Fruit fly (Drosophila melanogaster) whole organism, embryonic: ENCODE results near the gene CG10874.

Experiments used
- Antp ChIP-seq: fragments of 200-800 bp; sonication (Bioruptor generic); optimal IDR thresholded peaks from 3 replicates; lab custom pipeline; 2016; ENCODE audit warnings: missing biosample characterization, missing genetic modification characterization
- Atf6 ChIP-seq: fragments of 200-800 bp; sonication (Bioruptor generic); IDR thresholded peaks from 2 replicates; pipeline ENCODE4 v1.3.6; 2022; ENCODE audit warnings: missing biosample characterization, missing genetic modification characterization
- B-H2 ChIP-seq: fragments of 200-800 bp; sonication (Bioruptor generic); optimal IDR thresholded peaks from 2 replicates; lab custom pipeline; 2018; ENCODE audit warnings: missing biosample characterization, mild to moderate bottlenecking, missing genetic modification characterization
- BEAF-32 ChIP-seq: fragments of 200-800 bp; sonication (Bioruptor generic); optimal IDR thresholded peaks from 3 replicates; lab custom pipeline; 2017; ENCODE audit warnings: missing biosample characterization, missing genetic modification characterization, mild to moderate bottlenecking, moderate library complexity, missing genetic modification reagents
- CG10209 ChIP-seq: fragments of 200-800 bp; sonication (Bioruptor generic); optimal IDR thresholded peaks from 3 replicates; lab custom pipeline; 2017; ENCODE audit warnings: missing biosample characterization, mild to moderate bottlenecking, missing genetic modification characterization, missing genetic modification reagents
- CG1024 ChIP-seq: fragments of 200-800 bp; sonication (Bioruptor generic); IDR thresholded peaks from 2 replicates; pipeline ENCODE4 v1.3.6; 2022; ENCODE audit warnings: missing biosample characterization, missing genetic modification characterization
- CG11093 ChIP-seq: fragments of 200-800 bp; sonication (Bioruptor generic); IDR thresholded peaks from 3 replicates; pipeline ENCODE4 v1.3.6; 2022; ENCODE audit warnings: missing biosample characterization, missing genetic modification characterization
- CG12391 ChIP-seq: fragments of 200-800 bp; sonication (Bioruptor generic); optimal IDR thresholded peaks from 3 replicates; lab custom pipeline; 2018; ENCODE audit warnings: missing biosample characterization, mild to moderate bottlenecking, missing genetic modification characterization, moderate library complexity
- CG12659 ChIP-seq: fragments of 200-800 bp; sonication (Bioruptor generic); optimal IDR thresholded peaks from 3 replicates; lab custom pipeline; 2017; ENCODE audit warnings: mild to moderate bottlenecking, missing biosample characterization, missing genetic modification reagents, missing genetic modification characterization
- CG13775 ChIP-seq: fragments of 200-800 bp; sonication (Bioruptor generic); optimal IDR thresholded peaks from 3 replicates; lab custom pipeline; 2017; ENCODE audit warnings: missing biosample characterization, mild to moderate bottlenecking, missing genetic modification characterization
- CG15514 ChIP-seq: fragments of 200-800 bp; sonication (Bioruptor generic); optimal IDR thresholded peaks from 3 replicates; lab custom pipeline; 2017; ENCODE audit warnings: missing biosample characterization, missing genetic modification characterization, mild to moderate bottlenecking, moderate library complexity, missing genetic modification reagents
- CG17385 ChIP-seq: fragments of 200-800 bp; sonication (Bioruptor generic); optimal IDR thresholded peaks from 3 replicates; lab custom pipeline; 2018; ENCODE audit warnings: missing biosample characterization, mild to moderate bottlenecking, missing genetic modification characterization
- CG3281 ChIP-seq: fragments of 200-800 bp; sonication (Bioruptor generic); optimal IDR thresholded peaks from 3 replicates; lab custom pipeline; 2017; ENCODE audit warnings: missing biosample characterization, mild to moderate bottlenecking, missing genetic modification characterization
- CG4854 ChIP-seq: fragments of 200-800 bp; sonication (Bioruptor generic); optimal IDR thresholded peaks from 2 replicates; lab custom pipeline; 2016; ENCODE audit warnings: missing biosample characterization, missing genetic modification characterization, inconsistent platforms
- CG9797 ChIP-seq: fragments of 200-800 bp; sonication (Bioruptor generic); optimal IDR thresholded peaks from 3 replicates; lab custom pipeline; 2018; ENCODE audit warnings: missing biosample characterization, mild to moderate bottlenecking, missing genetic modification characterization
- CoRest ChIP-seq: fragments of 200-800 bp; sonication (Bioruptor generic); optimal IDR thresholded peaks from 3 replicates; lab custom pipeline; 2018; ENCODE audit warnings: missing biosample characterization, mild to moderate bottlenecking, missing genetic modification characterization, moderate library complexity
- Fer1 ChIP-seq: fragments of 200-800 bp; sonication (Bioruptor generic); optimal IDR thresholded peaks from 2 replicates; lab custom pipeline; 2017; ENCODE audit warnings: missing biosample characterization, mild to moderate bottlenecking, missing genetic modification characterization
- GATAe ChIP-seq: fragments of 200-800 bp; sonication (Bioruptor generic); conservative IDR thresholded peaks from 2 replicates; pipeline ENCODE4 v1.3.6; 2022; ENCODE audit warnings: missing biosample characterization, missing genetic modification characterization
- HmgD ChIP-seq: fragments of 200-800 bp; sonication (Bioruptor generic); optimal IDR thresholded peaks from 3 replicates; lab custom pipeline; 2016; ENCODE audit warnings: missing biosample characterization, missing genetic modification characterization
- Max ChIP-seq: fragments of 200-800 bp; sonication (Bioruptor generic); optimal IDR thresholded peaks from 2 replicates; lab custom pipeline; 2016; ENCODE audit warnings: missing biosample characterization, mild to moderate bottlenecking, missing genetic modification characterization
- Med ChIP-seq: fragments of 200-800 bp; sonication (Bioruptor generic); peaks from one replicate; lab custom pipeline; 2016; ENCODE audit warnings: missing biosample characterization, missing genetic modification characterization, mild to moderate bottlenecking, inconsistent platforms, moderate library complexity
- Meics ChIP-seq: fragments of 200-800 bp; sonication (Bioruptor generic); optimal IDR thresholded peaks from 2 replicates; lab custom pipeline; 2017; ENCODE audit warnings: missing biosample characterization, mild to moderate bottlenecking, missing genetic modification characterization
- Myb ChIP-seq: fragments of 200-800 bp; sonication (Bioruptor generic); optimal IDR thresholded peaks from 2 replicates; lab custom pipeline; 2016; ENCODE audit warnings: missing biosample characterization, missing genetic modification characterization
- NfI ChIP-seq: fragments of 200-800 bp; sonication (Bioruptor generic); optimal IDR thresholded peaks from 3 replicates; lab custom pipeline; 2018; ENCODE audit warnings: missing biosample characterization, mild to moderate bottlenecking, missing genetic modification characterization, moderate library complexity
- Poxn ChIP-seq: fragments of 200-800 bp; sonication (Bioruptor generic); IDR thresholded peaks from 2 replicates; pipeline ENCODE4 v1.3.6; 2022; ENCODE audit warnings: missing biosample characterization, missing genetic modification characterization
- Spps ChIP-seq: fragments of 200-800 bp; sonication (Bioruptor generic); optimal IDR thresholded peaks from 2 replicates; lab custom pipeline; 2018; ENCODE audit warnings: missing biosample characterization, mild to moderate bottlenecking, missing genetic modification characterization
- Trl ChIP-seq, 3 experiments: fragments of >200 bp in 2 of 3; fragments of 200-800 bp in 1 of 3; sonication (Bioruptor generic) in 1 of 3; optimal IDR thresholded peaks; 2 replicates in 1 of 3; 3 replicates in 2 of 3; lab custom pipeline; 2016 to 2017; ENCODE audit warnings: missing biosample characterization in 1 of 3, missing genetic modification characterization in 1 of 3
- YL-1 ChIP-seq: fragments of 200-800 bp; sonication (Bioruptor generic); optimal IDR thresholded peaks from 3 replicates; lab custom pipeline; 2017; ENCODE audit warnings: missing biosample characterization, mild to moderate bottlenecking, missing genetic modification characterization
- bsh ChIP-seq, 2 experiments: fragments of 200-800 bp; sonication (Bioruptor generic); optimal IDR thresholded peaks; 2 replicates each; lab custom pipeline; 2017 to 2018; ENCODE audit warnings: mild to moderate bottlenecking in 2 of 2, missing biosample characterization in 2 of 2, missing genetic modification characterization in 2 of 2, moderate library complexity in 1 of 2
- cwo ChIP-seq: fragments of 200-800 bp; sonication (Bioruptor generic); optimal IDR thresholded peaks from 3 replicates; lab custom pipeline; 2017; ENCODE audit warnings: missing biosample characterization, missing genetic modification characterization, mild to moderate bottlenecking, moderate library complexity, missing genetic modification reagents
- dpn ChIP-seq, 2 experiments: fragments of 200-800 bp; sonication (Bioruptor generic); optimal IDR thresholded peaks; 3 replicates each; lab custom pipeline; 2016; ENCODE audit warnings: missing biosample characterization in 2 of 2, missing genetic modification characterization in 2 of 2
- ems ChIP-seq: fragments of 200-800 bp; sonication (Bioruptor generic); optimal IDR thresholded peaks from 3 replicates; lab custom pipeline; 2016; ENCODE audit warnings: missing biosample characterization, missing genetic modification characterization
- exex ChIP-seq: fragments of 200-800 bp; sonication (Bioruptor generic); optimal IDR thresholded peaks from 4 replicates; lab custom pipeline; 2018; ENCODE audit warnings: missing biosample characterization, mild to moderate bottlenecking, missing genetic modification characterization, moderate library complexity
- fd64A ChIP-seq: fragments of 200-800 bp; sonication (Bioruptor generic); optimal IDR thresholded peaks from 3 replicates; lab custom pipeline; 2018; ENCODE audit warnings: missing biosample characterization, mild to moderate bottlenecking, missing genetic modification characterization
- grau ChIP-seq: fragments of 200-800 bp; optimal IDR thresholded peaks from 3 replicates; lab custom pipeline; 2019; ENCODE audit warnings: missing biosample characterization, mild to moderate bottlenecking, missing genetic modification characterization, moderate library complexity
- gt ChIP-seq: fragments of 200-800 bp; sonication (Bioruptor generic); IDR thresholded peaks from 2 replicates; pipeline ENCODE4 v1.3.6; 2022; ENCODE audit warnings: missing biosample characterization, missing genetic modification characterization
- hbn ChIP-seq: fragments of 200-800 bp; sonication (Bioruptor generic); IDR thresholded peaks from 2 replicates; pipeline ENCODE4 v1.3.6; 2022; ENCODE audit warnings: missing biosample characterization, missing genetic modification characterization; ENCODE audit not compliant: partially characterized antibody
- maf-S ChIP-seq: fragments of 200-800 bp; sonication (Bioruptor generic); optimal IDR thresholded peaks from 2 replicates; lab custom pipeline; 2016; ENCODE audit warnings: missing biosample characterization, missing genetic modification characterization
- mam ChIP-seq: fragments of 200-800 bp; sonication (Bioruptor generic); optimal IDR thresholded peaks from 3 replicates; lab custom pipeline; 2016; ENCODE audit warnings: missing biosample characterization, missing genetic modification characterization
- nmo ChIP-seq: fragments of 200-800 bp; sonication (Bioruptor generic); optimal IDR thresholded peaks from 2 replicates; lab custom pipeline; 2018; ENCODE audit warnings: missing biosample characterization, mild to moderate bottlenecking, missing genetic modification characterization, moderate library complexity
- odd ChIP-seq: fragments of 200-800 bp; sonication (Bioruptor generic); optimal IDR thresholded peaks from 2 replicates; lab custom pipeline; 2017; ENCODE audit warnings: missing biosample characterization, mild to moderate bottlenecking, missing genetic modification characterization
- pros ChIP-seq: fragments of 200-800 bp; sonication (Bioruptor generic); optimal IDR thresholded peaks from 3 replicates; lab custom pipeline; 2019; ENCODE audit warnings: missing biosample characterization, mild to moderate bottlenecking, missing genetic modification characterization, moderate library complexity
- sens ChIP-seq: fragments of 200-800 bp; sonication (Bioruptor generic); peaks from one replicate; lab custom pipeline; 2016; ENCODE audit warnings: missing biosample characterization, missing genetic modification characterization
- sqz ChIP-seq: fragments of 200-800 bp; sonication (Bioruptor generic); optimal IDR thresholded peaks from 3 replicates; lab custom pipeline; 2018; ENCODE audit warnings: missing biosample characterization, mild to moderate bottlenecking, missing genetic modification characterization
- sug ChIP-seq: fragments of 200-800 bp; optimal IDR thresholded peaks from 2 replicates; lab custom pipeline; 2019; ENCODE audit warnings: missing biosample characterization, mild to moderate bottlenecking, missing genetic modification characterization, moderate library complexity
- tgo ChIP-seq: fragments of 200-800 bp; sonication (Bioruptor generic); IDR thresholded peaks from 3 replicates; pipeline ENCODE4 v1.3.6; 2022; ENCODE audit warnings: missing biosample characterization, missing genetic modification characterization
- tio ChIP-seq: fragments of 200-800 bp; sonication (Bioruptor generic); optimal IDR thresholded peaks from 2 replicates; lab custom pipeline; 2017; ENCODE audit warnings: missing biosample characterization, missing genetic modification characterization, inconsistent platforms
- tup ChIP-seq: fragments of 200-800 bp; sonication (Bioruptor generic); optimal IDR thresholded peaks from 2 replicates; lab custom pipeline; 2016; ENCODE audit warnings: missing biosample characterization, mild to moderate bottlenecking, missing genetic modification characterization, moderate library complexity
- vnd ChIP-seq: fragments of 200-800 bp; sonication (Bioruptor generic); IDR thresholded peaks from 3 replicates; pipeline ENCODE4 v1.3.6; 2022; ENCODE audit warnings: missing biosample characterization, missing genetic modification characterization; ENCODE audit not compliant: partially characterized antibody

Gene CG10874

dm6 chr2L:2217067-2217684 is 25.0 kb upstream of the CG10874 start, which contains the start of the genes CG15386, CG42371 and mio (continued):
- TF ChIP-seq CG3281 (GFP tag; lab: Kevin White, UChicago) (peak; percentile 10), odd (GFP tag; lab: Kevin White, UChicago) (no peak), Myb (GFP tag; lab: Kevin White, UChicago) (peak; percentile 45), pros (no peak), hbn (GFP tag; lab: Robert Waterston, UW) (no peak), mam (GFP tag; lab: Kevin White, UChicago) (no peak), grau (tag; lab: Kevin White, UChicago) (peak; percentile 17), cwo (peak; percentile 57), sug (tag; lab: Kevin White, UChicago) (peak; percentile 37), Meics (GFP tag; lab: Kevin White, UChicago) (no peak), CG12391 (peak; percentile 16), BEAF-32 (GFP tag; lab: Kevin White, UChicago) (peak; percentile 52), HmgD (GFP tag; lab: Kevin White, UChicago) (peak; percentile 16), CG12659 (peak; percentile 52), CoRest (tag; lab: Kevin White, UChicago) (peak; percentile 9), CG11093 (GFP tag; lab: Robert Waterston, UW) (no peak), YL-1 (GFP tag; lab: Kevin White, UChicago) (peak; percentile 57), CG4854 (GFP tag; lab: Kevin White, UChicago) (no peak), tup (GFP tag; lab: Kevin White, UChicago) (no peak), Atf6 (0 out of 2 replicates have a peak, but pooled peaks have one; percentile 19), GATAe (GFP tag; lab: Robert Waterston, UW) (peak; percentile 46; the same call in 1 of the 2 replicates), NfI (GFP tag; lab: Kevin White, UChicago) (peak; percentile 14), CG9797 (GFP tag; lab: Kevin White, UChicago) (peak; percentile 18), Spps (tag; lab: Kevin White, UChicago) (no peak), gt (GFP tag; lab: Robert Waterston, UW) (no peak), Max (GFP tag; lab: Kevin White, UChicago) (peak; percentile 63), exex (tag; lab: Kevin White, UChicago) (peak; percentile 28), ems (GFP tag; lab: Kevin White, UChicago) (no peak), tio (GFP tag; lab: Kevin White, UChicago) (no peak), CG1024 (GFP tag; lab: Robert Waterston, UW) (no peak), dpn (GFP tag; optimal IDR thresholded peaks at IDR 0.05; lab: Kevin White, UChicago) (peak; percentile 15 to 38), maf-S (GFP tag; lab: Kevin White, UChicago) (no peak), vnd (GFP tag; lab: Robert Waterston, UW) (no peak), nmo (GFP tag; lab: Kevin White, UChicago) (peak; percentile 26), sens (peak; percentile 58), B-H2 (GFP tag; lab: Kevin White, UChicago) (peak; percentile 50), tgo (no peak), sqz (GFP tag; lab: Kevin White, UChicago) (peak; percentile 49), Fer1 (peak; percentile 42), fd64A (no peak), Med (GFP tag; lab: Kevin White, UChicago) (peak; percentile 85), bsh (GFP tag; optimal IDR thresholded peaks at IDR 0.05; lab: Kevin White, UChicago) (no peak), CG15514 (GFP tag; lab: Kevin White, UChicago) (peak; percentile 34), Trl (optimal IDR thresholded peaks at IDR 0.05; lab: Kevin White, UChicago) (no peak), Trl (GFP tag; optimal IDR thresholded peaks at IDR 0.05; lab: Kevin White, UChicago) (peak; percentile 41), CG17385 (GFP tag; lab: Kevin White, UChicago) (peak; percentile 99), CG10209 (no peak), Poxn (no peak), CG13775 (GFP tag; lab: Kevin White, UChicago) (no peak), Antp (GFP tag; lab: Kevin White, UChicago) (peak; percentile 35)
